Worm (Caenorhabditis elegans): ENCODE results near the gene che-7.

ce11 chrV:7932998-7933397, 36.0 kb downstream of the che-7 start, which contains the start of gene ncx-10:
- no peak for TF ChIP-seq dmd-4 (tag; optimal IDR thresholded peaks at IDR 0.05; ENCODE audit: borderline replicate concordance)
- TF ChIP-seq hlh-6 (tag; optimal IDR thresholded peaks at IDR 0.05) = no peak
- no peak for TF ChIP-seq ceh-9 (tag; optimal IDR thresholded peaks at IDR 0.05)
- no peak for TF ChIP-seq pag-3 (tag; optimal IDR thresholded peaks at IDR 0.05; ENCODE audit: borderline replicate concordance)
- TF ChIP-seq lim-6 (tag; optimal IDR thresholded peaks at IDR 0.05) = no peak

All from whole organism, late embryonic.